Worm (Caenorhabditis elegans) whole organism, young adult: Measurements from ENCODE around the gene str-187.

Experiments used
- D2030.7 ChIP-seq: fragments of 200-800 bp; sonication (Bioruptor generic); IDR thresholded peaks from 2 replicates; pipeline ENCODE4 v1.3.6; 2022; ENCODE audit warnings: missing genetic modification reagents, missing genetic modification characterization, missing compliant biosample characterization
- F10E7.11 ChIP-seq: sonication (generic microtip); optimal IDR thresholded peaks from 2 replicates; lab custom pipeline; 2017; ENCODE audit warnings: mild to moderate bottlenecking, missing genetic modification characterization, moderate library complexity, missing compliant biosample characterization
- F22D6.2 ChIP-seq: sonication (generic microtip); optimal IDR thresholded peaks from 2 replicates; lab custom pipeline; 2016; ENCODE audit warnings: mild to moderate bottlenecking, missing genetic modification characterization, missing compliant biosample characterization
- F33H1.4 ChIP-seq: fragments of 200-800 bp; sonication (Bioruptor generic); IDR thresholded peaks from 2 replicates; pipeline ENCODE4 v1.3.6; 2022; ENCODE audit warnings: missing genetic modification reagents, missing genetic modification characterization, missing compliant biosample characterization
- F49E8.2 ChIP-seq: sonication (generic microtip); optimal IDR thresholded peaks from 3 replicates; lab custom pipeline; 2017; ENCODE audit warnings: missing genetic modification characterization, mild to moderate bottlenecking, missing compliant biosample characterization, antibody characterized with exemption, moderate library complexity; ENCODE audit not compliant: insufficient read depth
- F57A8.1 ChIP-seq: fragments of 200-800 bp; sonication (Bioruptor generic); optimal IDR thresholded peaks from 2 replicates; lab custom pipeline; 2018; ENCODE audit warnings: mild to moderate bottlenecking, missing genetic modification characterization, moderate library complexity, missing compliant biosample characterization
- T26A5.8 ChIP-seq: sonication (generic microtip); optimal IDR thresholded peaks from 2 replicates; lab custom pipeline; 2016; ENCODE audit warnings: missing genetic modification characterization, missing compliant biosample characterization
- Y53F4B.3 ChIP-seq: fragments of 200-800 bp; sonication (Bioruptor generic); IDR thresholded peaks from 2 replicates; pipeline ENCODE4 v1.3.6; 2022; ENCODE audit warnings: missing genetic modification reagents, missing genetic modification characterization, missing compliant biosample characterization
- Y67H2A.10 ChIP-seq: fragments of 200-800 bp; sonication (Bioruptor generic); conservative IDR thresholded peaks from 2 replicates; pipeline ENCODE4 v1.3.6; 2022; ENCODE audit warnings: missing genetic modification reagents, missing genetic modification characterization, missing compliant biosample characterization
- Y79H2A.3 ChIP-seq: fragments of 200-800 bp; sonication (Bioruptor generic); conservative IDR thresholded peaks from 2 replicates; pipeline ENCODE4 v1.3.6; 2022; ENCODE audit warnings: missing genetic modification reagents, missing genetic modification characterization, missing compliant biosample characterization
- atf-7 ChIP-seq: sonication (generic microtip); optimal IDR thresholded peaks from 2 replicates; lab custom pipeline; 2017; ENCODE audit warnings: mild to moderate bottlenecking, missing genetic modification characterization, missing compliant biosample characterization
- attf-6 ChIP-seq: fragments of 200-800 bp; sonication (Bioruptor generic); IDR thresholded peaks from 2 replicates; pipeline ENCODE4 v1.3.6; 2022; ENCODE audit warnings: missing genetic modification reagents, missing genetic modification characterization, missing compliant biosample characterization
- bed-1 ChIP-seq: fragments of 200-800 bp; sonication (Bioruptor generic); IDR thresholded peaks from 2 replicates; pipeline ENCODE4 v1.3.6; 2022; ENCODE audit warnings: missing genetic modification reagents, missing genetic modification characterization, missing compliant biosample characterization
- ccch-3 ChIP-seq: fragments of 200-800 bp; sonication (Bioruptor generic); optimal IDR thresholded peaks from 2 replicates; lab custom pipeline; 2018; ENCODE audit warnings: mild to moderate bottlenecking, missing genetic modification characterization, missing compliant biosample characterization
- cebp-1 ChIP-seq, 2 experiments: fragments of 200-800 bp in 1 of 2; sonication (Bioruptor generic) in 1 of 2; sonication (generic microtip) in 1 of 2; IDR thresholded peaks in 1 of 2; optimal IDR thresholded peaks in 1 of 2; 2 replicates each; pipeline versions ENCODE4 v1.3.6 to Lab custom; 2017 to 2022; ENCODE audit warnings: missing compliant biosample characterization in 2 of 2, missing genetic modification characterization in 2 of 2, mild to moderate bottlenecking in 1 of 2, missing genetic modification reagents in 1 of 2, moderate library complexity in 1 of 2
- ceh-79 ChIP-seq: sonication (generic microtip); optimal IDR thresholded peaks from 2 replicates; lab custom pipeline; 2017; ENCODE audit warnings: mild to moderate bottlenecking, missing genetic modification characterization, missing compliant biosample characterization
- dox-1 ChIP-seq: fragments of 200-800 bp; sonication (Bioruptor generic); IDR thresholded peaks from 2 replicates; pipeline ENCODE4 v1.3.6; 2022; ENCODE audit warnings: missing genetic modification reagents, missing genetic modification characterization, missing compliant biosample characterization
- dpff-1 ChIP-seq: sonication (generic microtip); optimal IDR thresholded peaks from 2 replicates; lab custom pipeline; 2017; ENCODE audit warnings: mild to moderate bottlenecking, missing genetic modification characterization, missing compliant biosample characterization
- egl-18 ChIP-seq: fragments of 200-800 bp; sonication (Bioruptor generic); IDR thresholded peaks from 2 replicates; pipeline ENCODE4 v1.3.6; 2022; ENCODE audit warnings: missing genetic modification reagents, missing genetic modification characterization, missing compliant biosample characterization
- ekl-4 ChIP-seq: fragments of 200-800 bp; sonication (Bioruptor generic); IDR thresholded peaks from 2 replicates; pipeline ENCODE4 v1.3.6; 2022; ENCODE audit warnings: missing genetic modification reagents, missing genetic modification characterization, missing compliant biosample characterization
- fkh-3 ChIP-seq: sonication (generic microtip); optimal IDR thresholded peaks from 2 replicates; lab custom pipeline; 2016; ENCODE audit warnings: mild to moderate bottlenecking, missing genetic modification characterization, missing compliant biosample characterization
- hmg-20 ChIP-seq: fragments of 200-800 bp; sonication (Bioruptor generic); IDR thresholded peaks from 2 replicates; pipeline ENCODE4 v1.3.6; 2022; ENCODE audit warnings: missing genetic modification reagents, missing genetic modification characterization, missing compliant biosample characterization
- lag-1 ChIP-seq: fragments of 200-800 bp; sonication (Bioruptor generic); IDR thresholded peaks from 2 replicates; pipeline ENCODE4 v1.3.6; 2022; ENCODE audit warnings: missing genetic modification reagents, missing genetic modification characterization, missing compliant biosample characterization
- let-526 ChIP-seq: fragments of 200-800 bp; sonication (Bioruptor generic); IDR thresholded peaks from 2 replicates; pipeline ENCODE4 v1.3.6; 2022; ENCODE audit warnings: missing genetic modification reagents, missing genetic modification characterization, missing compliant biosample characterization
- lin-26 ChIP-seq: fragments of 200-800 bp; sonication (Bioruptor generic); IDR thresholded peaks from 2 replicates; pipeline ENCODE4 v1.3.6; 2022; ENCODE audit warnings: missing genetic modification reagents, missing genetic modification characterization, missing compliant biosample characterization
- lin-40 ChIP-seq: sonication (generic microtip); optimal IDR thresholded peaks from 2 replicates; lab custom pipeline; 2016; ENCODE audit warnings: missing genetic modification characterization, mild to moderate bottlenecking, missing compliant biosample characterization, missing genotype, missing genetic modification reagents
- lsy-27 ChIP-seq: sonication (generic microtip); optimal IDR thresholded peaks from 2 replicates; lab custom pipeline; 2017; ENCODE audit warnings: missing genetic modification characterization, mild to moderate bottlenecking, missing compliant biosample characterization, antibody characterized with exemption, missing genotype, borderline replicate concordance; ENCODE audit not compliant: insufficient read depth
- madf-3 ChIP-seq: fragments of 200-800 bp; sonication (Bioruptor generic); IDR thresholded peaks from 2 replicates; pipeline ENCODE4 v1.3.6; 2022; ENCODE audit warnings: missing genetic modification reagents, missing genetic modification characterization, missing compliant biosample characterization
- madf-6 ChIP-seq: fragments of 200-800 bp; sonication (Bioruptor generic); IDR thresholded peaks from 2 replicates; pipeline ENCODE4 v1.3.6; 2022; ENCODE audit warnings: missing genetic modification reagents, missing genetic modification characterization, missing compliant biosample characterization
- mxl-1 ChIP-seq: sonication (generic microtip); optimal IDR thresholded peaks from 2 replicates; lab custom pipeline; 2016; ENCODE audit warnings: missing genetic modification characterization, missing compliant biosample characterization
- nfya-1 ChIP-seq: sonication (generic microtip); optimal IDR thresholded peaks from 2 replicates; lab custom pipeline; 2017; ENCODE audit warnings: antibody characterized with exemption, missing compliant biosample characterization, missing genetic modification characterization, borderline replicate concordance; ENCODE audit not compliant: insufficient read depth
- nhr-120 ChIP-seq: fragments of 200-800 bp; sonication (Bioruptor generic); IDR thresholded peaks from 2 replicates; pipeline ENCODE4 v1.3.6; 2022; ENCODE audit warnings: missing genetic modification characterization, missing compliant biosample characterization
- nhr-90 ChIP-seq: sonication (generic microtip); optimal IDR thresholded peaks from 2 replicates; lab custom pipeline; 2016; ENCODE audit warnings: missing genotype, mild to moderate bottlenecking, missing genetic modification characterization, missing compliant biosample characterization
- rcor-1 ChIP-seq: fragments of 200-800 bp; sonication (Bioruptor generic); IDR thresholded peaks from 2 replicates; pipeline ENCODE4 v1.3.6; 2022; ENCODE audit warnings: missing genetic modification reagents, missing genetic modification characterization, missing compliant biosample characterization
- sdz-38 ChIP-seq: sonication (generic microtip); optimal IDR thresholded peaks from 2 replicates; lab custom pipeline; 2016; ENCODE audit warnings: missing genotype, missing genetic modification characterization, missing compliant biosample characterization
- snpc-3.4 ChIP-seq: sonication (generic microtip); optimal IDR thresholded peaks from 2 replicates; lab custom pipeline; 2017; ENCODE audit warnings: missing genetic modification characterization, mild to moderate bottlenecking, missing compliant biosample characterization, antibody characterized with exemption, moderate library complexity, missing genotype, missing genetic modification reagents
- snpc-4 ChIP-seq, 5 experiments: fragments of 150-350 bp in 1 of 5; sonication (generic microtip) in 4 of 5; optimal IDR thresholded peaks; 2 replicates each; lab custom pipeline; 2014 to 2018; ENCODE audit warnings: missing genetic modification characterization in 5 of 5, missing biosample characterization in 3 of 5, antibody characterized with exemption in 2 of 5, mild to moderate bottlenecking in 2 of 5, missing compliant biosample characterization in 2 of 5, missing genotype in 2 of 5, moderate library complexity in 2 of 5, missing genetic modification reagents in 1 of 5
- somi-1 ChIP-seq: fragments of 200-800 bp; sonication (Bioruptor generic); optimal IDR thresholded peaks from 2 replicates; lab custom pipeline; 2018; ENCODE audit warnings: mild to moderate bottlenecking, missing genetic modification characterization, missing compliant biosample characterization
- tlf-1 ChIP-seq: fragments of 200-800 bp; sonication (Bioruptor generic); optimal IDR thresholded peaks from 2 replicates; lab custom pipeline; 2018; ENCODE audit warnings: mild to moderate bottlenecking, missing genetic modification characterization, missing compliant biosample characterization
- unc-130 ChIP-seq: sonication (generic microtip); optimal IDR thresholded peaks from 2 replicates; lab custom pipeline; 2016; ENCODE audit warnings: missing genetic modification reagents, missing genetic modification characterization, missing compliant biosample characterization
- zfh-2 ChIP-seq: fragments of 200-800 bp; sonication (Bioruptor generic); conservative IDR thresholded peaks from 2 replicates; pipeline ENCODE4 v1.3.6; 2022; ENCODE audit warnings: missing genetic modification reagents, missing genetic modification characterization, missing compliant biosample characterization
- ztf-18 ChIP-seq: sonication (generic microtip); optimal IDR thresholded peaks from 2 replicates; lab custom pipeline; 2016; ENCODE audit warnings: missing genotype, mild to moderate bottlenecking, missing genetic modification characterization, missing compliant biosample characterization
- ztf-22 ChIP-seq: fragments of 200-800 bp; sonication (Bioruptor generic); optimal IDR thresholded peaks from 2 replicates; lab custom pipeline; 2018; ENCODE audit warnings: mild to moderate bottlenecking, missing genetic modification characterization, moderate library complexity, missing compliant biosample characterization
- ztf-28 ChIP-seq: fragments of 200-800 bp; sonication (Bioruptor generic); IDR thresholded peaks from 2 replicates; pipeline ENCODE4 v1.3.6; 2022; ENCODE audit warnings: missing genetic modification reagents, missing genetic modification characterization, missing compliant biosample characterization
- ztf-6 ChIP-seq: fragments of 200-800 bp; sonication (Bioruptor generic); IDR thresholded peaks from 2 replicates; pipeline ENCODE4 v1.3.6; 2022; ENCODE audit warnings: missing genetic modification reagents, missing genetic modification characterization, missing compliant biosample characterization

str-187 gene

DNA sequence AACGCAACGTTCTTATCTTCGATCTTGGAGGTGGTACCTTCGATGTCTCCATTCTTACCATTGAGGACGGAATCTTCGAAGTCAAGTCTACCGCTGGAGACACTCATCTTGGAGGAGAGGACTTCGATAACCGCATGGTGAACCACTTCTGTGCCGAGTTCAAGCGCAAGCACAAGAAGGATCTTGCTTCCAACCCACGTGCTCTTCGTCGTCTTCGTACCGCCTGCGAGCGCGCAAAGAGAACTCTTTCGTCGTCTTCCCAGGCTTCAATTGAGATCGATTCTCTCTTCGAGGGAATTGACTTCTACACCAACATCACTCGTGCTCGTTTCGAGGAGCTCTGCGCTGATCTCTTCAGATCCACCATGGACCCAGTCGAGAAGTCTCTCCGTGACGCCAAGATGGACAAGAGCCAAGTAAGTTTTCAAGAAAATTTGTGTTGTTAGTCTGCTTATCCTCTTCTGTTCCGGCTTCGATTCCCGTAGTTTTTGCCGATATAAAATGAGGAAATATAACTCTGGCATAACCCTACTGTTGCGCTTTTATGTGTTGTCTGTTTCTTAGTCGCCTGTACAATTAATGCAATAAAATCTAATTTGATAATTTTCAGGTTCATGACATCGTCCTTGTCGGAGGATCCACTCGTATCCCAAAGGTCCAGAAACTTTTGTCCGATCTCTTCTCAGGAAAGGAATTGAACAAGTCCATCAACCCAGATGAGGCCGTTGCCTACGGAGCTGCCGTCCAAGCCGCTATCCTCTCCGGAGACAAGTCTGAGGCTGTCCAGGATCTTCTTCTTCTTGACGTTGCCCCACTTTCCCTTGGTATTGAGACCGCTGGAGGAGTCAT, 14.4 kb downstream of the str-187 start:
- TF ChIP-seq lsy-27 (tag; lab: Kevin White, UChicago) (no peak), ztf-18 (tag; lab: Kevin White, UChicago) (peak; percentile 20), tlf-1 (GFP tag; lab: Kevin White, UChicago) (no peak), snpc-3.4 (tag; lab: Kevin White, UChicago) (no peak), nfya-1 (tag; lab: Kevin White, UChicago) (no peak), bed-1 (GFP tag; lab: Robert Waterston, UW) (no peak), ccch-3 (GFP tag; lab: Kevin White, UChicago) (no peak), lin-40 (tag; lab: Kevin White, UChicago) (no peak), Y53F4B.3 (GFP tag; lab: Robert Waterston, UW) (no peak), nhr-90 (tag; lab: Kevin White, UChicago) (no peak), rcor-1 (GFP tag; lab: Robert Waterston, UW) (peak; percentile 7; the same call in 1 of the 2 replicates), dox-1 (GFP tag; lab: Robert Waterston, UW) (peak; percentile 4), atf-7 (tag; lab: Kevin White, UChicago) (peak; percentile 30), F49E8.2 (tag; lab: Kevin White, UChicago) (peak; percentile 21), egl-18 (GFP tag; lab: Robert Waterston, UW) (no peak; the same call in 1 of the 2 replicates), ceh-79 (tag; lab: Kevin White, UChicago) (no peak), Y67H2A.10 (GFP tag; lab: Robert Waterston, UW) (no peak), mxl-1 (tag; lab: Kevin White, UChicago) (no peak), lag-1 (GFP tag; lab: Robert Waterston, UW) (no peak), sdz-38 (tag; lab: Kevin White, UChicago) (no peak), snpc-4 (GFP tag; optimal IDR thresholded peaks at IDR 0.05; lab: Kevin White, UChicago) (no peak), snpc-4 (tag; optimal IDR thresholded peaks at IDR 0.05; lab: Kevin White, UChicago) (peak in 2 of 4 experiments; percentile 18 to 59), unc-130 (GFP tag; lab: Kevin White, UChicago) (no peak), let-526 (no peak), F10E7.11 (tag; lab: Kevin White, UChicago) (no peak), lin-26 (GFP tag; lab: Robert Waterston, UW) (peak; percentile 64), ztf-22 (GFP tag; lab: Kevin White, UChicago) (no peak), nhr-120 (GFP tag; lab: Robert Waterston, UW) (no peak), F33H1.4 (GFP tag; lab: Robert Waterston, UW) (no peak), T26A5.8 (tag; lab: Kevin White, UChicago) (no peak), attf-6 (GFP tag; lab: Robert Waterston, UW) (peak; percentile 90), D2030.7 (GFP tag; lab: Robert Waterston, UW) (no peak; the same call in 1 of the 2 replicates), F57A8.1 (GFP tag; lab: Kevin White, UChicago) (no peak), ztf-6 (GFP tag; lab: Robert Waterston, UW) (no peak), F22D6.2 (no peak), hmg-20 (no peak), zfh-2 (GFP tag; lab: Robert Waterston, UW) (peak; percentile 68), madf-6 (GFP tag; lab: Robert Waterston, UW) (peak; percentile 67; the same call in 1 of the 2 replicates), dpff-1 (tag; lab: Kevin White, UChicago) (no peak), ztf-28 (no peak), somi-1 (GFP tag; lab: Kevin White, UChicago) (no peak), Y79H2A.3 (GFP tag; lab: Robert Waterston, UW) (no peak), fkh-3 (tag; lab: Kevin White, UChicago) (no peak), madf-3 (GFP tag; lab: Robert Waterston, UW) (peak; percentile 79), ekl-4 (GFP tag; lab: Robert Waterston, UW) (peak; percentile 60; the same call in 1 of the 2 replicates), cebp-1 (GFP tag; IDR thresholded peaks at IDR 0.05; lab: Robert Waterston, UW) (peak; percentile 7; the same call in 1 of the 2 replicates), cebp-1 (tag; optimal IDR thresholded peaks at IDR 0.05; lab: Kevin White, UChicago) (peak; percentile 33)
